Fruit fly (Drosophila melanogaster) S2 (cell line): ENCODE measurements around the gene Gclm.

Experiments
- CG8478 ChIP-seq: fragments of >200 bp; optimal IDR thresholded peaks from 2 replicates; lab custom pipeline; 2018
- CTCF ChIP-seq, 2 experiments: fragments of >200 bp; optimal IDR thresholded peaks; 2 replicates each; lab custom pipeline; 2018

Gclm gene

dm6 chr3R:22667284-22667958 is 18.9 kb downstream of the Gclm start:
- TF ChIP-seq CTCF (optimal IDR thresholded peaks at IDR 0.05; lab: Kevin White, UChicago) (no peak), CG8478 (lab: Kevin White, UChicago) (no peak)

- TF ChIP-seq CTCF (optimal IDR thresholded peaks at IDR 0.05; lab: Kevin White, UChicago), result no peak
- TF ChIP-seq CG8478 (lab: Kevin White, UChicago), result no peak
Observed at dm6 chr3R:22666449-22667283, 19.6 kb downstream of the Gclm start.

DNA sequence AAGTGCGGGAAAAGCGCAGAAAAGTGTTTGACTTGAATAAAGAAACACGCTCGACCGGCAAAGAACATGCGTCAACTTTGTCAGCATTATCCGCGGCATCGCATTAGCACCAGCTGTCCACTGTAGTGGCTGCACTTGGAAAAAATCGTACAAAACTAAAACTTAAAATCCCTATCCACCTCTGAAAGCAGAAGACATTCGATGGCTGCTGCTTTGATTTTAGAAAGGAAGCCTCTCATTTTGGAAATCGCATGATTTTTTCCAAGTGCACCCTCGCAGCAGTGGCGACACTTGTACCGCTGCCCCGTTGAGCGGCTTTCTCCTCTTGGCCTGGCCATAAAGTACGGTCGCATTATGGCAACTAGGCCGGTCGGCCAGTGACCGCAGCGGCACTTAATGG is 22.0 kb downstream of the Gclm start:
- TF ChIP-seq CTCF (optimal IDR thresholded peaks at IDR 0.05; lab: Kevin White, UChicago) (no peak), CG8478 (lab: Kevin White, UChicago) (no peak)

- TF ChIP-seq CG8478 (lab: Kevin White, UChicago) (no peak), CTCF (optimal IDR thresholded peaks at IDR 0.05; lab: Kevin White, UChicago) (no peak)
Observed at dm6 chr3R:22663115-22663514, 23.2 kb downstream of the Gclm start.

DNA sequence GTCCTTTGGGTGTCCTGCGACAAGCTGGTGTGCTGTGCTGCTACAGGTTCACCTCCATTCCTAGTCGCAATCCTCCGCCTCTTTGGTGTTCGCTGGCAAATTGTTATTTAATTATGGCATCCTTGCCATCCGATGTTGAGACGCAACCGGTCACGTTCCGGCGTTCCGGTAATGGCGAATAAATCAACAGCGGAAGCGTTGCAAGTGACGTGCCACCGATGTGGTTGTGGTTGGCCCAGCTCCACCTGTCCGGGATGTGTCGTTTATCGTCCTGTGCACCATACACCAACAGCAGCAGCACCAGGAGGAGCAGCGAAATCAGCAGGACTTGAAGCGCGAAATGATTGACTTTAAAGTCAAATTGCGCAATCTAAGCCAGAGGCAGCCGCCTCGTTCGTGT is 36.5 kb downstream of the Gclm start:
- TF ChIP-seq CTCF (optimal IDR thresholded peaks at IDR 0.05; lab: Kevin White, UChicago) (no peak), CG8478 (lab: Kevin White, UChicago) (no peak)

dm6 chr3R:22639239-22639858 is 47.0 kb downstream of the Gclm start, which contains the start of the genes loco and wake:
Gene loco, minus strand, starts transcription at chr3R:22639387.
Gene wake, plus strand, starts transcription at chr3R:22639808.
- TF ChIP-seq CG8478 (lab: Kevin White, UChicago) (no peak), CTCF (optimal IDR thresholded peaks at IDR 0.05; lab: Kevin White, UChicago) (peak in 1 of 2 experiments; percentile 55)

DNA sequence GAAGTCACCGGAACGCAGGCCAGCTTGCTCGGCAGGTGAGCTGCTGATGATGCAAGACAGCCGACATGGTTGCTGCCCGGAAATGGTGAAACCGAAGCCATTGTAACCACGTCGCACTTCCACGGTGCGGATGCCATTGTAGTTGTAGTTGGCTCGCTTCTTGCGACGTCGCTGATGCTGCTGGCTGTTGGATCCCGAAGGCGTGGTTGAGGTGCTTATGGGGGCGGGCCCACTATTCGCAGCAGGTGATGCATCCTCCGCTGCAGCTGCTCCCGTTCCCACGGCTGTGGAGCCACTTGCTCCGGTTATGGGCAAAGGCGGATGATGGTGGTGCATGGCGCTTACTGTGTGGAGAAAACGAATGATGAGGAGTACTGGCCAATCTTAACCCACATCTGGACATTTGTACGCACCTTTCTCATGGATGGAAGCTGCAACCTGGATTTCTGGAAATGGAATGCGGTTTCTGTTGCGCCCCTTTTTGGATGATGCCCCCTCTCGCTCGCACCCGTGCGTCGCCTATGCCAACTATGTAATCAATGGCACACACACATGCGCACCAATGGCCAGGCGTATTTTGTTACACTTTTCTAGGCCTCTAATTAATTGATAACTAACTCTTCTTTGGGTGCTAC is 47.6 kb downstream of the Gclm start:
- TF ChIP-seq CG8478 (lab: Kevin White, UChicago), result no peak

- TF ChIP-seq CTCF (optimal IDR thresholded peaks at IDR 0.05; lab: Kevin White, UChicago) (no peak), CG8478 (lab: Kevin White, UChicago) (no peak)
Observed at dm6 chr3R:22636567-22636889, 49.8 kb downstream of the Gclm start.

DNA sequence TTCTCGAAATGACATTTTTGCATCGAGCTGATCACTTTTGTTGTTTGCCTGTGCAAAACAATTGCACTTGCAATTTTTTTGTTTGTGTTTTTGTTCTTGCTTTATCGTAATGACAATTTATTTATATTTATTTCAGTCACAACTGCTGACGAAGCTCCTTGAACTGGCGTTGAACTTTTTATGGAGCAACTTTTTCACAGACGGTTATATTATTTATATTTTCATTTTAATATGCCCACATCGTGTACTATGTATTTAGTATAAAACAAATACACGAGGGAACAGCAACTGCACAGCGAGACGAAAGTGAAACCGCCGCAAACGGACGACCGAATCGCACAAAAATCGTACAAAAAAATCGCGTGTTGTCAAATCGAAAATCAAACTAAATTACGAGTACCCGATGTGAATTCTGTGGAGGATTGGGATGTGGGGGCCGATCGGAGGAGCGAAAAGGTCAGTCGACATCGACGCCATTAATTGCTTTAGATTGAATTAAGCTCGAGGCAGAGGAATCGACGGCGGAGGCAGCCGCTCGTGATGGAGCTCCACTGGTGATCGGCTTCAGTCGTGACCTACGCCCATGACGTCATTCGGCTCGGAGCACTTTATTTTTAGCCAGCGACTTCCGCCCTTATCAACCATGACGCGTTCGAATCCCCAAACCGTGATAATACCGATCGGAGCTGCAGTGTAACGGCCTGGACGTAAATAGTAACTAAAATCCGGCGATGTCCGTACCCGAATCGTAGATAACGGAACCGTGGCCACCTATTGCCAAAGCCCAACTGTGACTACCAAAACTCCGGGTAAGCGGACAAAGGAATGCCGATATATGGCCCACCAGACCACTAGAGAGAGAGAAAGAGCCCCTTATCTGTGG is 50.4 kb downstream of the Gclm start:
- TF ChIP-seq CG8478 (lab: Kevin White, UChicago), result no peak
- TF ChIP-seq CTCF (optimal IDR thresholded peaks at IDR 0.05; lab: Kevin White, UChicago), result no peak
